Worm (Caenorhabditis elegans) whole organism, young adult: ENCODE measurements around the gene pho-9.

Experiments
- B0035.1 ChIP-seq: sonication (generic microtip); optimal IDR thresholded peaks from 2 replicates; lab custom pipeline; 2016; ENCODE audit warnings: missing genetic modification characterization, mild to moderate bottlenecking, missing compliant biosample characterization, missing genotype, missing genetic modification reagents
- C17E4.6 ChIP-seq: fragments of 200-800 bp; sonication (Bioruptor generic); IDR thresholded peaks from 2 replicates; pipeline ENCODE4 v1.3.6; 2022; ENCODE audit warnings: missing genetic modification reagents, missing genetic modification characterization, missing compliant biosample characterization
- F10E7.11 ChIP-seq: sonication (generic microtip); optimal IDR thresholded peaks from 2 replicates; lab custom pipeline; 2017; ENCODE audit warnings: mild to moderate bottlenecking, missing genetic modification characterization, moderate library complexity, missing compliant biosample characterization
- F22D6.2 ChIP-seq: sonication (generic microtip); optimal IDR thresholded peaks from 2 replicates; lab custom pipeline; 2016; ENCODE audit warnings: mild to moderate bottlenecking, missing genetic modification characterization, missing compliant biosample characterization
- F33H1.4 ChIP-seq: fragments of 200-800 bp; sonication (Bioruptor generic); IDR thresholded peaks from 2 replicates; pipeline ENCODE4 v1.3.6; 2022; ENCODE audit warnings: missing genetic modification reagents, missing genetic modification characterization, missing compliant biosample characterization
- F37B4.10 ChIP-seq: fragments of 200-800 bp; sonication (Bioruptor generic); IDR thresholded peaks from 2 replicates; pipeline ENCODE4 v1.3.6; 2022; ENCODE audit warnings: missing genetic modification characterization, missing compliant biosample characterization
- F39B2.1 ChIP-seq: fragments of 200-800 bp; sonication (Bioruptor generic); IDR thresholded peaks from 2 replicates; pipeline ENCODE4 v1.3.6; 2022; ENCODE audit warnings: missing genetic modification reagents, missing genetic modification characterization, missing compliant biosample characterization
- Y79H2A.3 ChIP-seq: fragments of 200-800 bp; sonication (Bioruptor generic); conservative IDR thresholded peaks from 2 replicates; pipeline ENCODE4 v1.3.6; 2022; ENCODE audit warnings: missing genetic modification reagents, missing genetic modification characterization, missing compliant biosample characterization
- Y95B8A.8 ChIP-seq: fragments of 200-800 bp; sonication (Bioruptor generic); IDR thresholded peaks from 2 replicates; pipeline ENCODE4 v1.3.6; 2022; ENCODE audit warnings: missing genetic modification reagents, missing genetic modification characterization, missing compliant biosample characterization
- ama-1 ChIP-seq, 3 experiments: fragments of 150-350 bp in 1 of 3; sonication (generic microtip) in 2 of 3; optimal IDR thresholded peaks; 2 replicates each; lab custom pipeline; 2014 to 2018; ENCODE audit warnings: missing biosample characterization in 2 of 3, missing genetic modification characterization in 2 of 3, missing genetic modification reagents in 2 of 3
- athp-1 ChIP-seq: sonication (generic microtip); optimal IDR thresholded peaks from 2 replicates; lab custom pipeline; 2017; ENCODE audit warnings: mild to moderate bottlenecking, missing genetic modification characterization, missing compliant biosample characterization
- attf-6 ChIP-seq: fragments of 200-800 bp; sonication (Bioruptor generic); IDR thresholded peaks from 2 replicates; pipeline ENCODE4 v1.3.6; 2022; ENCODE audit warnings: missing genetic modification reagents, missing genetic modification characterization, missing compliant biosample characterization
- cebp-1 ChIP-seq, 2 experiments: fragments of 200-800 bp in 1 of 2; sonication (Bioruptor generic) in 1 of 2; sonication (generic microtip) in 1 of 2; IDR thresholded peaks in 1 of 2; optimal IDR thresholded peaks in 1 of 2; 2 replicates each; pipeline versions ENCODE4 v1.3.6 to Lab custom; 2017 to 2022; ENCODE audit warnings: missing compliant biosample characterization in 2 of 2, missing genetic modification characterization in 2 of 2, mild to moderate bottlenecking in 1 of 2, missing genetic modification reagents in 1 of 2, moderate library complexity in 1 of 2
- ceh-100 ChIP-seq: fragments of 200-800 bp; sonication (Bioruptor generic); IDR thresholded peaks from 2 replicates; pipeline ENCODE4 v1.3.6; 2022; ENCODE audit warnings: missing genetic modification reagents, missing genetic modification characterization, missing compliant biosample characterization
- ceh-91 ChIP-seq: fragments of 200-800 bp; sonication (Bioruptor generic); IDR thresholded peaks from 2 replicates; pipeline ENCODE4 v1.3.6; 2022; ENCODE audit warnings: missing genetic modification reagents, missing genetic modification characterization, missing compliant biosample characterization
- die-1 ChIP-seq: sonication (generic microtip); optimal IDR thresholded peaks from 2 replicates; lab custom pipeline; 2016; ENCODE audit warnings: missing genotype, mild to moderate bottlenecking, missing genetic modification characterization, missing compliant biosample characterization
- dox-1 ChIP-seq: fragments of 200-800 bp; sonication (Bioruptor generic); IDR thresholded peaks from 2 replicates; pipeline ENCODE4 v1.3.6; 2022; ENCODE audit warnings: missing genetic modification reagents, missing genetic modification characterization, missing compliant biosample characterization
- dpff-1 ChIP-seq: sonication (generic microtip); optimal IDR thresholded peaks from 2 replicates; lab custom pipeline; 2017; ENCODE audit warnings: mild to moderate bottlenecking, missing genetic modification characterization, missing compliant biosample characterization
- egl-44 ChIP-seq: fragments of 200-800 bp; sonication (Bioruptor generic); IDR thresholded peaks from 2 replicates; pipeline ENCODE4 v1.3.6; 2022; ENCODE audit warnings: missing genetic modification reagents, missing genetic modification characterization, missing compliant biosample characterization
- ekl-4 ChIP-seq: fragments of 200-800 bp; sonication (Bioruptor generic); IDR thresholded peaks from 2 replicates; pipeline ENCODE4 v1.3.6; 2022; ENCODE audit warnings: missing genetic modification reagents, missing genetic modification characterization, missing compliant biosample characterization
- hlh-26 ChIP-seq: fragments of 200-800 bp; sonication (Bioruptor generic); conservative IDR thresholded peaks from 2 replicates; pipeline ENCODE4 v1.3.6; 2022; ENCODE audit warnings: missing genetic modification reagents, missing genetic modification characterization, missing compliant biosample characterization
- lin-26 ChIP-seq: fragments of 200-800 bp; sonication (Bioruptor generic); IDR thresholded peaks from 2 replicates; pipeline ENCODE4 v1.3.6; 2022; ENCODE audit warnings: missing genetic modification reagents, missing genetic modification characterization, missing compliant biosample characterization
- lin-54 ChIP-seq: fragments of 200-800 bp; sonication (Bioruptor generic); optimal IDR thresholded peaks from 2 replicates; lab custom pipeline; 2018; ENCODE audit warnings: mild to moderate bottlenecking, missing genetic modification characterization, missing compliant biosample characterization
- lsl-1 ChIP-seq: fragments of 200-800 bp; sonication (Bioruptor generic); optimal IDR thresholded peaks from 2 replicates; lab custom pipeline; 2018; ENCODE audit warnings: mild to moderate bottlenecking, missing genetic modification characterization, moderate library complexity, missing compliant biosample characterization
- lsy-27 ChIP-seq: sonication (generic microtip); optimal IDR thresholded peaks from 2 replicates; lab custom pipeline; 2017; ENCODE audit warnings: missing genetic modification characterization, mild to moderate bottlenecking, missing compliant biosample characterization, antibody characterized with exemption, missing genotype, borderline replicate concordance; ENCODE audit not compliant: insufficient read depth
- madf-6 ChIP-seq: fragments of 200-800 bp; sonication (Bioruptor generic); IDR thresholded peaks from 2 replicates; pipeline ENCODE4 v1.3.6; 2022; ENCODE audit warnings: missing genetic modification reagents, missing genetic modification characterization, missing compliant biosample characterization
- mes-4 ChIP-seq: sonication (generic microtip); optimal IDR thresholded peaks from 2 replicates; lab custom pipeline; 2016; ENCODE audit warnings: missing genotype, missing genetic modification characterization, missing compliant biosample characterization
- nfyb-1 ChIP-seq: fragments of 200-800 bp; sonication (Bioruptor generic); IDR thresholded peaks from 2 replicates; pipeline ENCODE4 v1.3.6; 2022; ENCODE audit warnings: missing genetic modification reagents, missing genetic modification characterization, missing compliant biosample characterization
- nhr-179 ChIP-seq: sonication (generic microtip); optimal IDR thresholded peaks from 2 replicates; lab custom pipeline; 2016; ENCODE audit warnings: mild to moderate bottlenecking, missing genetic modification characterization, missing compliant biosample characterization
- nhr-80 ChIP-seq: sonication (generic microtip); optimal IDR thresholded peaks from 2 replicates; lab custom pipeline; 2016; ENCODE audit warnings: missing genetic modification characterization, missing compliant biosample characterization
- repo-1 ChIP-seq: sonication (generic microtip); optimal IDR thresholded peaks from 2 replicates; lab custom pipeline; 2017; ENCODE audit warnings: mild to moderate bottlenecking, missing genetic modification characterization, missing compliant biosample characterization
- rpc-1 ChIP-seq, 2 experiments: fragments of 150-350 bp in 1 of 2; sonication (generic microtip) in 1 of 2; optimal IDR thresholded peaks; 2 replicates each; lab custom pipeline; 2014 to 2018; ENCODE audit warnings: missing biosample characterization in 1 of 2, missing genetic modification characterization in 1 of 2, missing genetic modification reagents in 1 of 2, missing genotype in 1 of 2
- tbx-9 ChIP-seq: sonication (generic microtip); optimal IDR thresholded peaks from 2 replicates; lab custom pipeline; 2016; ENCODE audit warnings: borderline replicate concordance, missing genetic modification characterization, inconsistent platforms, missing compliant biosample characterization

The pho-9 gene

ce11 chrIII:2759308-2759707 lies 1.3 kb downstream of the pho-9 start:
- TF ChIP-seq ceh-91 (GFP tag; lab: Robert Waterston, UW) (no peak), mes-4 (tag; lab: Kevin White, UChicago) (no peak), Y79H2A.3 (GFP tag; lab: Robert Waterston, UW) (no peak), nhr-179 (tag; lab: Kevin White, UChicago) (no peak), cebp-1 (GFP tag; IDR thresholded peaks at IDR 0.05; lab: Robert Waterston, UW) (0 out of 2 replicates have a peak, but pooled peaks have one; percentile 30), cebp-1 (tag; optimal IDR thresholded peaks at IDR 0.05; lab: Kevin White, UChicago) (peak; percentile 48), lsl-1 (no peak), B0035.1 (no peak), F37B4.10 (GFP tag; lab: Robert Waterston, UW) (no peak), madf-6 (GFP tag; lab: Robert Waterston, UW) (no peak), dox-1 (GFP tag; lab: Robert Waterston, UW) (no peak), hlh-26 (GFP tag; lab: Robert Waterston, UW) (no peak), F10E7.11 (tag; lab: Kevin White, UChicago) (no peak), nhr-80 (tag; lab: Kevin White, UChicago) (peak; percentile 52), lin-54 (GFP tag; lab: Kevin White, UChicago) (no peak)

ce11 chrIII:2758092-2758491 lies 2.5 kb downstream of the pho-9 start:
- TF ChIP-seq dpff-1, result no peak
- no peak for TF ChIP-seq ceh-100 (GFP tag; lab: Robert Waterston, UW)
- 0 out of 2 replicates have a peak, but pooled peaks have one; percentile 29 for TF ChIP-seq lin-26 (GFP tag; lab: Robert Waterston, UW)

- TF ChIP-seq ama-1 (optimal IDR thresholded peaks at IDR 0.05; lab: Kevin White, UChicago) (no peak), ama-1 (GFP tag; optimal IDR thresholded peaks at IDR 0.05; lab: Kevin White, UChicago) (no peak), die-1 (tag; lab: Kevin White, UChicago) (no peak), lsy-27 (tag; lab: Kevin White, UChicago) (no peak), athp-1 (tag; lab: Kevin White, UChicago) (no peak), F33H1.4 (GFP tag; lab: Robert Waterston, UW) (no peak), nfyb-1 (GFP tag; lab: Robert Waterston, UW) (no peak), rpc-1 (optimal IDR thresholded peaks at IDR 0.05; lab: Kevin White, UChicago) (no peak), rpc-1 (tag; optimal IDR thresholded peaks at IDR 0.05; lab: Kevin White, UChicago) (no peak), repo-1 (no peak), attf-6 (GFP tag; lab: Robert Waterston, UW) (no peak), tbx-9 (no peak), C17E4.6 (no peak), F39B2.1 (no peak)
- TF ChIP-seq, all 124 proteins: peak for 0
These were observed 3.1 kb downstream of the pho-9 start for ce11 chrIII:2757478-2757877.

- TF ChIP-seq attf-6 (GFP tag; lab: Robert Waterston, UW) (no peak), ceh-100 (GFP tag; lab: Robert Waterston, UW) (no peak), egl-44 (no peak), tbx-9 (no peak), ekl-4 (GFP tag; lab: Robert Waterston, UW) (no peak), F22D6.2 (tag; lab: Kevin White, UChicago) (no peak), Y95B8A.8 (no peak), dpff-1 (no peak)
These were observed 4.4 kb downstream of the pho-9 start, which contains the start of gene gldi-9 for ce11 chrIII:2756260-2756659. TSS of gene gldi-9 (minus strand) at chrIII:2756360.
